Fruit fly (Drosophila melanogaster): ENCODE measurements around the gene eIF5B.

eIF5B gene

dm6 chr3L:3423006-3423405 is 37.8 kb downstream of the eIF5B start:
- no peak for TF ChIP-seq rib (GFP tag; IDR thresholded peaks at IDR 0.05)
- peak; percentile 5 for TF ChIP-seq twi (tag; optimal IDR thresholded peaks at IDR 0.05)
- peak; percentile 9 for TF ChIP-seq lbe (GFP tag; optimal IDR thresholded peaks at IDR 0.05)

- TF ChIP-seq CG1529 (GFP tag; optimal IDR thresholded peaks at IDR 0.05) = no peak
- no peak for TF ChIP-seq Poxn (GFP tag; IDR thresholded peaks at IDR 0.05)
- no peak for TF ChIP-seq kah (GFP tag; optimal IDR thresholded peaks at IDR 0.05)
- no peak for TF ChIP-seq Hsf (GFP tag; optimal IDR thresholded peaks at IDR 0.05)
- TF ChIP-seq Jarid2 (GFP tag; optimal IDR thresholded peaks at IDR 0.05) = no peak
- 0 out of 2 replicates have a peak, but pooled peaks have one; percentile 12 for TF ChIP-seq Ptx1 (GFP tag; IDR thresholded peaks at IDR 0.05)
- TF ChIP-seq Spps (tag; optimal IDR thresholded peaks at IDR 0.05) = no peak
- TF ChIP-seq lmd (GFP tag; IDR thresholded peaks at IDR 0.05) = peak; percentile 9; the same call in 1 of the 2 replicates
- TF ChIP-seq CG1832 (GFP tag; optimal IDR thresholded peaks at IDR 0.05) = no peak
- TF ChIP-seq ash1 (GFP tag; optimal IDR thresholded peaks at IDR 0.05) = no peak
- TF ChIP-seq CG17612 (GFP tag; IDR thresholded peaks at IDR 0.05) = no peak
- no peak for TF ChIP-seq toy (GFP tag; IDR thresholded peaks at IDR 0.05)
- no peak for TF ChIP-seq Kr (GFP tag; optimal IDR thresholded peaks at IDR 0.05)
- TF ChIP-seq CG9817 (tag; optimal IDR thresholded peaks at IDR 0.05) = no peak
- no peak for TF ChIP-seq da (GFP tag; optimal IDR thresholded peaks at IDR 0.05)
- TF ChIP-seq abd-A (tag; optimal IDR thresholded peaks at IDR 0.05) = no peak
- TF ChIP-seq CG18599 (GFP tag; optimal IDR thresholded peaks at IDR 0.05) = no peak
- TF ChIP-seq stc (GFP tag; IDR thresholded peaks at IDR 0.05) = no peak
- no peak for TF ChIP-seq rib (GFP tag; IDR thresholded peaks at IDR 0.05)
- TF ChIP-seq al (GFP tag; IDR thresholded peaks at IDR 0.05) = peak; percentile 50; the same call in 1 of the 2 replicates
- TF ChIP-seq CG8924 (tag; optimal IDR thresholded peaks at IDR 0.05) = no peak
- no peak for TF ChIP-seq CG16815 (GFP tag; optimal IDR thresholded peaks at IDR 0.05)
- TF ChIP-seq CG6654 (GFP tag; optimal IDR thresholded peaks at IDR 0.05) = no peak
- TF ChIP-seq CG3065 (GFP tag; optimal IDR thresholded peaks at IDR 0.05) = no peak
- TF ChIP-seq fd64A (GFP tag; optimal IDR thresholded peaks at IDR 0.05) = no peak
- TF ChIP-seq CG7271 (tag; optimal IDR thresholded peaks at IDR 0.05) = no peak
- no peak for TF ChIP-seq nmo (GFP tag; optimal IDR thresholded peaks at IDR 0.05)
- no peak for TF ChIP-seq dysf (GFP tag; IDR thresholded peaks at IDR 0.05)
- TF ChIP-seq CG15269 (tag; optimal IDR thresholded peaks at IDR 0.05) = peak; percentile 2
- no peak for TF ChIP-seq CG2129 (GFP tag; IDR thresholded peaks at IDR 0.05; ENCODE audit: partially characterized antibody)
- no peak for TF ChIP-seq CG34224 (GFP tag; IDR thresholded peaks at IDR 0.05; ENCODE audit: partially characterized antibody)
- TF ChIP-seq Atf-2 (GFP tag; optimal IDR thresholded peaks at IDR 0.05) = no peak
- no peak for TF ChIP-seq ara (GFP tag; IDR thresholded peaks at IDR 0.05)
- TF ChIP-seq CG10366 (GFP tag; IDR thresholded peaks at IDR 0.05) = no peak
- TF ChIP-seq CG2889 (GFP tag; IDR thresholded peaks at IDR 0.05) = no peak
- no peak for TF ChIP-seq CG8359 (GFP tag; optimal IDR thresholded peaks at IDR 0.05; ENCODE audit: borderline replicate concordance)
- no peak for TF ChIP-seq CG10321 (GFP tag; IDR thresholded peaks at IDR 0.05)
- peak; percentile 33 for TF ChIP-seq Sox102F (GFP tag; optimal IDR thresholded peaks at IDR 0.05)
- TF ChIP-seq CG7556 (GFP tag; optimal IDR thresholded peaks at IDR 0.05) = no peak
- TF ChIP-seq sim (GFP tag; IDR thresholded peaks at IDR 0.05) = no peak
- no peak for TF ChIP-seq Abd-B (GFP tag; optimal IDR thresholded peaks at IDR 0.05)
- no peak for TF ChIP-seq Opbp (GFP tag; IDR thresholded peaks at IDR 0.05; ENCODE audit: partially characterized antibody)
- TF ChIP-seq cg (GFP tag; optimal IDR thresholded peaks at IDR 0.05) = no peak
- no peak for TF ChIP-seq D (optimal IDR thresholded peaks at IDR 0.05)
- no peak for TF ChIP-seq D (GFP tag; optimal IDR thresholded peaks at IDR 0.05)
- TF ChIP-seq CG13775 (GFP tag; optimal IDR thresholded peaks at IDR 0.05) = no peak
- no peak for TF ChIP-seq CG12299 (tag; optimal IDR thresholded peaks at IDR 0.05)
- no peak for TF ChIP-seq nerfin-1 (tag; optimal IDR thresholded peaks at IDR 0.05)
Observed at dm6 chr3L:3420674-3421073, 40.1 kb downstream of the eIF5B start.
